Worm (Caenorhabditis elegans) whole organism, early embryonic: ENCODE measurements around the gene mix-1.
A peak's percentile ranks its signal among the peaks of the same experiment; 100 is the strongest.

Source experiments
- B0310.2 ChIP-seq: sonication (generic microtip); optimal IDR thresholded peaks from 2 replicates; lab custom pipeline; 2016; ENCODE audit warnings: mild to moderate bottlenecking, missing genetic modification characterization, missing compliant biosample characterization
- F13C5.2 ChIP-seq: sonication (generic microtip); optimal IDR thresholded peaks from 2 replicates; lab custom pipeline; 2017; ENCODE audit warnings: mild to moderate bottlenecking, missing genetic modification characterization, inconsistent platforms, missing compliant biosample characterization
- ama-1 ChIP-seq: fragments of 150-350 bp; optimal IDR thresholded peaks from 2 replicates; lab custom pipeline; 2014
- ceh-13 ChIP-seq: fragments of 200-800 bp; sonication (Bioruptor generic); optimal IDR thresholded peaks from 2 replicates; lab custom pipeline; 2018; ENCODE audit warnings: mild to moderate bottlenecking, missing genetic modification characterization, missing compliant biosample characterization
- ets-7 ChIP-seq: sonication (generic microtip); optimal IDR thresholded peaks from 2 replicates; lab custom pipeline; 2016; ENCODE audit warnings: missing genotype, missing genetic modification characterization, missing compliant biosample characterization
- flt-1 ChIP-seq: fragments of 200-800 bp; sonication (Bioruptor generic); IDR thresholded peaks from 2 replicates; pipeline ENCODE4 v1.3.6; 2022; ENCODE audit warnings: missing genetic modification characterization, missing compliant biosample characterization
- hnd-1 ChIP-seq: sonication (generic microtip); optimal IDR thresholded peaks from 2 replicates; lab custom pipeline; 2016; ENCODE audit warnings: missing genetic modification characterization, missing compliant biosample characterization
- pes-1 ChIP-seq: fragments of 200-800 bp; sonication (Bioruptor generic); IDR thresholded peaks from 2 replicates; pipeline ENCODE4 v1.3.6; 2022; ENCODE audit warnings: missing genetic modification reagents, missing genetic modification characterization, missing compliant biosample characterization
- scrt-1 ChIP-seq: fragments of 200-800 bp; sonication (Bioruptor generic); IDR thresholded peaks from 2 replicates; pipeline ENCODE4 v1.3.6; 2022; ENCODE audit warnings: missing genetic modification characterization, missing compliant biosample characterization
- sea-1 ChIP-seq: fragments of 200-800 bp; sonication (Bioruptor generic); conservative IDR thresholded peaks from 2 replicates; pipeline ENCODE4 v1.3.6; 2022; ENCODE audit warnings: missing genetic modification characterization, missing compliant biosample characterization
- tbx-11 ChIP-seq: fragments of 200-800 bp; sonication (Bioruptor generic); IDR thresholded peaks from 2 replicates; pipeline ENCODE4 v1.3.6; 2022; ENCODE audit warnings: missing genetic modification characterization, missing compliant biosample characterization
- tbx-37 ChIP-seq: fragments of 200-800 bp; sonication (Bioruptor generic); conservative IDR thresholded peaks from 2 replicates; pipeline ENCODE4 v1.3.6; 2022; ENCODE audit warnings: missing genetic modification reagents, missing genetic modification characterization, missing compliant biosample characterization

ce11 chrII:10872541-10872940, 48.5 kb downstream of the mix-1 start, which contains the start of the genes cyn-4 and copz-1:
- TF ChIP-seq tbx-37 (GFP tag; lab: Robert Waterston, UW) (peak; percentile 84), ceh-13 (GFP tag; lab: Kevin White, UChicago) (no peak), pes-1 (GFP tag; lab: Robert Waterston, UW) (peak; percentile 57; the same call in 1 of the 2 replicates), B0310.2 (tag; lab: Kevin White, UChicago) (no peak), tbx-11 (no peak), ama-1 (lab: Kevin White, UChicago) (no peak), flt-1 (GFP tag; lab: Robert Waterston, UW) (no peak), scrt-1 (GFP tag; lab: Robert Waterston, UW) (no peak), F13C5.2 (tag; lab: Kevin White, UChicago) (peak; percentile 68), hnd-1 (tag; lab: Kevin White, UChicago) (no peak), ets-7 (peak; percentile 27), sea-1 (GFP tag; lab: Robert Waterston, UW) (no peak)
